Worm (Caenorhabditis elegans) whole organism, L4 larva: ENCODE results near the gene pan-1.
A peak's percentile ranks its signal among the peaks of the same experiment; 100 is the strongest.

Source experiments
- F44E2.7 ChIP-seq: fragments of 200-800 bp; sonication (Bioruptor generic); IDR thresholded peaks from 2 replicates; pipeline ENCODE4 v2.1.2; 2022; ENCODE audit warnings: missing genetic modification characterization, missing compliant biosample characterization
- Y75B8A.6 ChIP-seq: fragments of 200-800 bp; sonication (Bioruptor generic); IDR thresholded peaks from 2 replicates; pipeline ENCODE4 v1.3.6; 2022; ENCODE audit warnings: missing genetic modification reagents, missing genetic modification characterization, missing compliant biosample characterization
- ZK546.5 ChIP-seq, 2 experiments: sonication (generic microtip); optimal IDR thresholded peaks; 2 replicates each; lab custom pipeline; 2017; ENCODE audit warnings: missing biosample characterization in 2 of 2, missing genetic modification characterization in 2 of 2
- aly-2 ChIP-seq: sonication (generic microtip); optimal IDR thresholded peaks from 2 replicates; lab custom pipeline; 2018; ENCODE audit warnings: missing biosample characterization, missing genetic modification characterization
- ama-1 ChIP-seq: fragments of 150-350 bp; optimal IDR thresholded peaks from 2 replicates; lab custom pipeline; 2014; ENCODE audit warnings: inconsistent platforms, mixed read lengths
- arid-1 ChIP-seq: fragments of 200-800 bp; sonication (Bioruptor generic); conservative IDR thresholded peaks from 2 replicates; pipeline ENCODE4 v1.3.6; 2022; ENCODE audit warnings: missing genetic modification reagents, missing genetic modification characterization, missing compliant biosample characterization
- ceh-62 ChIP-seq: sonication (generic microtip); optimal IDR thresholded peaks from 2 replicates; lab custom pipeline; 2017; ENCODE audit warnings: missing biosample characterization, missing genetic modification characterization
- ceh-82 ChIP-seq: sonication (generic microtip); optimal IDR thresholded peaks from 2 replicates; lab custom pipeline; 2017; ENCODE audit warnings: missing biosample characterization, missing genetic modification characterization
- ces-1 ChIP-seq: fragments of 150-350 bp; sonication (generic microtip); optimal IDR thresholded peaks from 4 replicates; lab custom pipeline; 2014; ENCODE audit warnings: missing biosample characterization, missing genetic modification reagents, missing genetic modification characterization
- daf-16 ChIP-seq, 3 experiments: sonication (generic microtip); optimal IDR thresholded peaks; 2 replicates each; lab custom pipeline; 2016 to 2017; ENCODE audit warnings: missing genetic modification characterization in 3 of 3, missing genetic modification reagents in 3 of 3, mild to moderate bottlenecking in 2 of 3, missing compliant biosample characterization in 2 of 3, missing biosample characterization in 1 of 3, moderate library complexity in 1 of 3
- dmd-8 ChIP-seq: fragments of 200-800 bp; sonication (Bioruptor generic); IDR thresholded peaks from 2 replicates; pipeline ENCODE4 v1.3.6; 2022; ENCODE audit warnings: missing genetic modification characterization, missing compliant biosample characterization
- dmd-9 ChIP-seq: fragments of 200-800 bp; sonication (Bioruptor generic); IDR thresholded peaks from 2 replicates; pipeline ENCODE4 v1.3.6; 2022; ENCODE audit warnings: missing genetic modification reagents, missing genetic modification characterization, missing compliant biosample characterization
- duxl-1 ChIP-seq: sonication (generic microtip); optimal IDR thresholded peaks from 2 replicates; lab custom pipeline; 2016; ENCODE audit warnings: mild to moderate bottlenecking, missing genetic modification characterization, moderate library complexity, missing compliant biosample characterization; ENCODE audit not compliant: poor library complexity
- dve-1 ChIP-seq: sonication (generic microtip); optimal IDR thresholded peaks from 2 replicates; lab custom pipeline; 2017; ENCODE audit warnings: antibody characterized with exemption, mild to moderate bottlenecking, missing genetic modification characterization, missing compliant biosample characterization; ENCODE audit not compliant: insufficient read depth
- hlh-11 ChIP-seq: fragments of 200-800 bp; sonication (Bioruptor generic); optimal IDR thresholded peaks from 2 replicates; lab custom pipeline; 2018; ENCODE audit warnings: mild to moderate bottlenecking, missing genetic modification characterization, missing compliant biosample characterization
- hlh-30 ChIP-seq: sonication (generic microtip); optimal IDR thresholded peaks from 2 replicates; lab custom pipeline; 2017; ENCODE audit warnings: antibody characterized with exemption, mild to moderate bottlenecking, missing genetic modification characterization, missing compliant biosample characterization; ENCODE audit not compliant: insufficient read depth
- hmg-1.1 ChIP-seq: fragments of 200-800 bp; sonication (Bioruptor generic); IDR thresholded peaks from 2 replicates; pipeline ENCODE4 v1.3.6; 2022; ENCODE audit warnings: missing genetic modification reagents, missing genetic modification characterization, missing compliant biosample characterization
- lim-7 ChIP-seq: fragments of 200-800 bp; sonication (Bioruptor generic); IDR thresholded peaks from 2 replicates; pipeline ENCODE4 v1.3.6; 2022; ENCODE audit warnings: missing genetic modification characterization, missing compliant biosample characterization
- lin-29 ChIP-seq: fragments of 200-800 bp; sonication (Bioruptor generic); IDR thresholded peaks from 2 replicates; pipeline ENCODE4 v1.3.6; 2022; ENCODE audit warnings: missing genetic modification reagents, missing genetic modification characterization, missing compliant biosample characterization
- lin-38 ChIP-seq: fragments of 200-800 bp; sonication (Bioruptor generic); IDR thresholded peaks from 2 replicates; pipeline ENCODE4 v1.3.6; 2022; ENCODE audit warnings: missing genetic modification reagents, missing genetic modification characterization, missing compliant biosample characterization
- mdt-29 ChIP-seq: fragments of 200-800 bp; sonication (Bioruptor generic); IDR thresholded peaks from 2 replicates; pipeline ENCODE4 v1.3.6; 2022; ENCODE audit warnings: missing genetic modification reagents, missing genetic modification characterization, missing compliant biosample characterization
- mes-2 ChIP-seq: sonication (generic microtip); optimal IDR thresholded peaks from 2 replicates; lab custom pipeline; 2016; ENCODE audit warnings: missing genotype, mild to moderate bottlenecking, missing genetic modification characterization, missing compliant biosample characterization; ENCODE audit not compliant: poor library complexity, severe bottlenecking
- mxl-2 ChIP-seq: fragments of 200-800 bp; sonication (Bioruptor generic); conservative IDR thresholded peaks from 2 replicates; pipeline ENCODE4 v1.3.6; 2022; ENCODE audit warnings: missing genetic modification reagents, missing genetic modification characterization, missing compliant biosample characterization
- nhr-25 ChIP-seq: sonication (generic microtip); optimal IDR thresholded peaks from 2 replicates; lab custom pipeline; 2017; ENCODE audit warnings: missing genetic modification characterization, mild to moderate bottlenecking, missing compliant biosample characterization, antibody characterized with exemption, moderate library complexity, borderline replicate concordance; ENCODE audit not compliant: insufficient read depth
- nhr-28 ChIP-seq: fragments of 150-350 bp; optimal IDR thresholded peaks from 2 replicates; lab custom pipeline; 2014; ENCODE audit warnings: missing biosample characterization, missing genetic modification characterization
- nhr-6 ChIP-seq: fragments of 150-350 bp; optimal IDR thresholded peaks from 2 replicates; lab custom pipeline; 2014; ENCODE audit warnings: missing biosample characterization, missing genetic modification characterization
- pha-4 ChIP-seq, 2 experiments: fragments of 150-350 bp in 1 of 2; fragments of 200-800 bp in 1 of 2; sonication (Bioruptor generic) in 1 of 2; IDR thresholded peaks in 1 of 2; optimal IDR thresholded peaks in 1 of 2; 2 replicates each; pipeline versions ENCODE4 v1.3.6 to Lab custom; 2014 to 2022; ENCODE audit warnings: missing genetic modification characterization in 2 of 2, missing genetic modification reagents in 2 of 2, missing biosample characterization in 1 of 2, missing compliant biosample characterization in 1 of 2
- php-3 ChIP-seq: fragments of 200-800 bp; sonication (Bioruptor generic); IDR thresholded peaks from 2 replicates; pipeline ENCODE4 v1.3.6; 2022; ENCODE audit warnings: missing genetic modification reagents, missing genetic modification characterization, missing compliant biosample characterization
- pqm-1 ChIP-seq: sonication (generic microtip); optimal IDR thresholded peaks from 2 replicates; lab custom pipeline; 2017; ENCODE audit warnings: missing biosample characterization, missing genetic modification characterization
- saeg-2 ChIP-seq: fragments of 200-800 bp; sonication (Bioruptor generic); IDR thresholded peaks from 2 replicates; pipeline ENCODE4 v1.3.6; 2022; ENCODE audit warnings: missing genetic modification reagents, missing genetic modification characterization, missing compliant biosample characterization
- sdz-12 ChIP-seq: fragments of 200-800 bp; sonication (Bioruptor generic); optimal IDR thresholded peaks from 2 replicates; lab custom pipeline; 2018; ENCODE audit warnings: mild to moderate bottlenecking, missing genetic modification characterization, missing compliant biosample characterization
- tra-1 ChIP-seq: fragments of 200-800 bp; sonication (Bioruptor generic); IDR thresholded peaks from 2 replicates; pipeline ENCODE4 v1.3.6; 2022; ENCODE audit warnings: missing genetic modification reagents, missing genetic modification characterization, missing compliant biosample characterization
- unc-130 ChIP-seq: sonication (generic microtip); optimal IDR thresholded peaks from 2 replicates; lab custom pipeline; 2016; ENCODE audit warnings: missing genetic modification reagents, missing genetic modification characterization, missing compliant biosample characterization
- unc-39 ChIP-seq: sonication (generic microtip); optimal IDR thresholded peaks from 2 replicates; lab custom pipeline; 2017; ENCODE audit warnings: missing biosample characterization, missing genetic modification characterization
- unc-62 ChIP-seq, 3 experiments: fragments of 150-350 bp in 1 of 3; sonication (generic microtip); optimal IDR thresholded peaks in 2 of 3; peaks in 1 of 3; 1 replicate in 1 of 3; 2 replicates in 2 of 3; lab custom pipeline; 2014 to 2017; ENCODE audit warnings: missing biosample characterization in 3 of 3, missing genetic modification characterization in 3 of 3, missing genetic modification reagents in 3 of 3, missing genotype in 1 of 3
- zag-1 ChIP-seq: fragments of 150-350 bp; optimal IDR thresholded peaks from 2 replicates; lab custom pipeline; 2014; ENCODE audit warnings: missing biosample characterization, missing genetic modification characterization
- zfp-3 ChIP-seq: fragments of 200-800 bp; sonication (Bioruptor generic); conservative IDR thresholded peaks from 2 replicates; pipeline ENCODE4 v1.3.6; 2022; ENCODE audit warnings: missing genetic modification reagents, missing genetic modification characterization, missing compliant biosample characterization

The pan-1 gene

ce11 chrIII:4560393-4560890, 2.1 kb upstream of the pan-1 start (continued):
- no peak for TF ChIP-seq ZK546.5 (tag; optimal IDR thresholded peaks at IDR 0.05; lab: Kevin White, UChicago)
- TF ChIP-seq mdt-29 (GFP tag; lab: Robert Waterston, UW), result no peak
- TF ChIP-seq nhr-25 (tag; lab: Kevin White, UChicago), result peak; percentile 91
- no peak for TF ChIP-seq dmd-9
- TF ChIP-seq lin-29 (GFP tag; lab: Robert Waterston, UW), result 0 out of 2 replicates have a peak, but pooled peaks have one; percentile 44
- no peak for TF ChIP-seq dmd-8 (GFP tag; lab: Robert Waterston, UW)
- TF ChIP-seq nhr-28 (tag; lab: Kevin White, UChicago), result peak; percentile 75
- TF ChIP-seq unc-39 (tag; lab: Kevin White, UChicago), result no peak
- TF ChIP-seq unc-130, result no peak
- 0 out of 2 replicates have a peak, but pooled peaks have one; percentile 58 for TF ChIP-seq tra-1 (GFP tag; lab: Robert Waterston, UW)
- TF ChIP-seq hlh-11, result peak; percentile 95
- TF ChIP-seq arid-1 (GFP tag; lab: Robert Waterston, UW), result peak; percentile 39
- TF ChIP-seq pha-4 (GFP tag; IDR thresholded peaks at IDR 0.05; lab: Robert Waterston, UW), result peak; percentile 72
- peak; percentile 83 for TF ChIP-seq pha-4 (tag; optimal IDR thresholded peaks at IDR 0.05; lab: Kevin White, UChicago)
- TF ChIP-seq aly-2 (tag; lab: Kevin White, UChicago), result no peak
- no peak for TF ChIP-seq ceh-82 (tag; lab: Kevin White, UChicago)
- TF ChIP-seq Y75B8A.6 (GFP tag; lab: Robert Waterston, UW), result no peak
- no peak for TF ChIP-seq mxl-2 (GFP tag; lab: Robert Waterston, UW)
- TF ChIP-seq lim-7 (GFP tag; lab: Robert Waterston, UW), result no peak

- peak; percentile 14 for TF ChIP-seq nhr-28 (tag; lab: Kevin White, UChicago)
- TF ChIP-seq daf-16 (GFP tag; optimal IDR thresholded peaks at IDR 0.05; lab: Kevin White, UChicago), result no peak
- peak; percentile 80 for TF ChIP-seq daf-16 (tag; optimal IDR thresholded peaks at IDR 0.05; lab: Kevin White, UChicago)
- TF ChIP-seq pqm-1, result peak; percentile 61
- no peak for TF ChIP-seq mes-2 (tag; lab: Kevin White, UChicago)
- 0 out of 2 replicates have a peak, but pooled peaks have one; percentile 21 for TF ChIP-seq php-3
- TF ChIP-seq Y75B8A.6 (GFP tag; lab: Robert Waterston, UW), result no peak
- TF ChIP-seq dve-1 (tag; lab: Kevin White, UChicago), result peak; percentile 51
- no peak for TF ChIP-seq ceh-82 (tag; lab: Kevin White, UChicago)
- no peak for TF ChIP-seq nhr-6 (tag; lab: Kevin White, UChicago)
These were observed 1.3 kb upstream of the pan-1 start for ce11 chrIII:4561286-4561685.

- TF ChIP-seq saeg-2 (GFP tag; lab: Robert Waterston, UW) (no peak), hlh-30 (tag; lab: Kevin White, UChicago) (no peak), ceh-62 (no peak), ama-1 (no peak), duxl-1 (tag; lab: Kevin White, UChicago) (no peak), zfp-3 (GFP tag; lab: Robert Waterston, UW) (no peak), F44E2.7 (GFP tag; lab: Robert Waterston, UW) (no peak), ces-1 (GFP tag; lab: Kevin White, UChicago) (no peak), zag-1 (tag; lab: Kevin White, UChicago) (no peak), sdz-12 (GFP tag; lab: Kevin White, UChicago) (no peak), hmg-1.1 (GFP tag; lab: Robert Waterston, UW) (no peak), unc-62 (GFP tag; optimal IDR thresholded peaks at IDR 0.05 in 1 of 2; lab: Kevin White, UChicago) (no peak), unc-62 (tag; optimal IDR thresholded peaks at IDR 0.05; lab: Kevin White, UChicago) (no peak), lin-38 (GFP tag; lab: Robert Waterston, UW) (no peak)
These were observed 5.5 kb downstream of the pan-1 start, which contains the start of gene mlcd-1 for ce11 chrIII:4568030-4568429. TSS of gene mlcd-1 (minus strand) at chrIII:4568130.
